Worm (Caenorhabditis elegans): ENCODE data around the gene F35E12.9.

- TF ChIP-seq tbx-11 (GFP tag; IDR thresholded peaks at IDR 0.05) (no peak), tbx-37 (GFP tag; conservative IDR thresholded peaks at IDR 0.05) (no peak), ama-1 (optimal IDR thresholded peaks at IDR 0.05) (no peak), flt-1 (GFP tag; IDR thresholded peaks at IDR 0.05) (no peak), pes-1 (GFP tag; IDR thresholded peaks at IDR 0.05) (no peak), sea-1 (GFP tag; conservative IDR thresholded peaks at IDR 0.05) (no peak), B0310.2 (tag; optimal IDR thresholded peaks at IDR 0.05) (no peak), ceh-13 (GFP tag; optimal IDR thresholded peaks at IDR 0.05) (no peak), F13C5.2 (tag; optimal IDR thresholded peaks at IDR 0.05) (no peak), ets-7 (tag; optimal IDR thresholded peaks at IDR 0.05) (no peak), tra-4 (tag; optimal IDR thresholded peaks at IDR 0.05) (no peak)
Measured at ce11 chrV:13757349-13757748, 12.4 kb upstream of the F35E12.9 start.
